Worm (Caenorhabditis elegans) whole organism, midembryonic: ENCODE data around the gene R02F2.4.
A peak's percentile ranks its signal among the peaks of the same experiment; 100 is the strongest.

ENCODE experiments used
- T22C8.4 ChIP-seq: fragments of 200-800 bp; sonication (Bioruptor generic); IDR thresholded peaks from 2 replicates; pipeline ENCODE4 v1.3.6; 2022; ENCODE audit warnings: missing genetic modification characterization, missing compliant biosample characterization
- cog-1 ChIP-seq: sonication (generic microtip); optimal IDR thresholded peaks from 2 replicates; lab custom pipeline; 2016; ENCODE audit warnings: missing genetic modification characterization, missing compliant biosample characterization
- flt-1 ChIP-seq: fragments of 200-800 bp; sonication (Bioruptor generic); IDR thresholded peaks from 2 replicates; pipeline ENCODE4 v1.3.6; 2022; ENCODE audit warnings: missing genetic modification characterization, missing compliant biosample characterization
- klf-2 ChIP-seq: fragments of 200-800 bp; sonication (Bioruptor generic); conservative IDR thresholded peaks from 2 replicates; pipeline ENCODE4 v1.3.6; 2022; ENCODE audit warnings: missing genetic modification reagents, missing genetic modification characterization, missing compliant biosample characterization
- med-1 ChIP-seq: sonication (generic microtip); optimal IDR thresholded peaks from 2 replicates; lab custom pipeline; 2017; ENCODE audit warnings: missing genetic modification characterization, mild to moderate bottlenecking, missing compliant biosample characterization, antibody characterized with exemption, missing genetic modification reagents; ENCODE audit not compliant: insufficient read depth
- ref-1 ChIP-seq: fragments of 200-800 bp; sonication (Bioruptor generic); conservative IDR thresholded peaks from 2 replicates; pipeline ENCODE4 v1.3.6; 2022; ENCODE audit warnings: missing genetic modification reagents, missing genetic modification characterization, missing compliant biosample characterization
- tab-1 ChIP-seq: fragments of 200-800 bp; sonication (Bioruptor generic); IDR thresholded peaks from 2 replicates; pipeline ENCODE4 v1.3.6; 2022; ENCODE audit warnings: missing genetic modification characterization, missing compliant biosample characterization
- ztf-23 ChIP-seq: fragments of 200-800 bp; sonication (Bioruptor generic); IDR thresholded peaks from 2 replicates; pipeline ENCODE4 v1.3.6; 2022; ENCODE audit warnings: missing genetic modification reagents, missing genetic modification characterization, missing compliant biosample characterization
- ztf-29 ChIP-seq: fragments of 200-800 bp; sonication (Bioruptor generic); IDR thresholded peaks from 2 replicates; pipeline ENCODE4 v1.3.6; 2022; ENCODE audit warnings: missing genetic modification reagents, missing genetic modification characterization, missing compliant biosample characterization

Gene R02F2.4

DNA sequence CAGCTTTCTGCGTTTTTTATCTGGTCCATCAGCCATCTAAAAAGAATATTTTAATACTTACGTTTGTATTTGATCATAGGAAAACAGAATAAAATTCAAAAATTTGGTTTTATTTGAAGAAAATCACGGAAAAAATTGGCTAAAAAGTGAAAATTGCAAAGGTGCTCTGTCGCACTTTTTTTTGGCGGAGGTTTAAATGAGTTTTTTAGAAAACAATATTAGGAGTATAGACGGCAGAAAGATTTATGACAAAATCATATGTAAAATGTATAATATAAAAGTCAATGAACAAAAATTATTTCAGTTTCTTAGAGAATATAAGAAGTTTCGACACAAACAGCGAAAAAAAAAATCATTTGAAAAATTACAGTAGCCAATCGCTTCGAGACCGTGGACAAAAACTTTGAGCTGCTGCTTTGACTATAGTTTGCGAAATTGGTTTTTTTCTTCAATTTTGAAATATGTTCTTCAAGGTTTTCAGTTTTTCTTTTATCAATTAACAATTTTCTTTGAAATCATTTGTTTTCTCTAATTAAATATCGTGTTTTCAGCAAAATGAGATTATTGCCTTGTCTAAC, at the start of gene R02F2.4, which contains the start of gene R02F2.7:
Gene R02F2.4 (plus strand): TSS at position 552 of the 578 bp plus-strand sequence.
Gene R02F2.7 (minus strand): TSS at position 36 of the 578 bp plus-strand sequence.
- TF ChIP-seq klf-2 (no peak), med-1 (GFP tag; lab: Kevin White, UChicago) (no peak), tab-1 (GFP tag; lab: Robert Waterston, UW) (no peak), T22C8.4 (GFP tag; lab: Robert Waterston, UW) (no peak), ref-1 (GFP tag; lab: Robert Waterston, UW) (no peak), ztf-23 (GFP tag; lab: Robert Waterston, UW) (no peak), flt-1 (no peak), ztf-29 (GFP tag; lab: Robert Waterston, UW) (no peak), cog-1 (tag; lab: Kevin White, UChicago) (no peak)

DNA sequence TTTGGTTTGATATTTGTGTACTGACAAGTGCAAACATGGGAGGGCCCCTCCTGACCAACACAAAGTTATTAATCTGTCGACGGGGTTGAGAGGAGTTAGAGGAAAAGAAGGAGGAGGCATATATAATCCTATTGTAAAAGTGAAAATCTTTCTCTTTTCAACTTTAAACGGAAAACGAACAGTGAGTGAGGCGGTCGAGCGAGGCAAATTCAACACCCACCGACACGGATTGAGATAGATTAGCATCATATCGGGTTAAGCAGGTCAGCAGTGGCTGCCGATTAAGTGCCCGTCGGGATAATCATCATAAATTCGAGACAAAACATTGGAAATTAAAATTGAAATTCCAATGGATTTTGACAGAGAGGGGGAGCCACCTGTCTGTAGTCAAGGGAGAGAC, 47.8 kb upstream of the R02F2.4 start:
- TF ChIP-seq ztf-29 (GFP tag; lab: Robert Waterston, UW) (no peak), cog-1 (tag; lab: Kevin White, UChicago) (no peak), tab-1 (GFP tag; lab: Robert Waterston, UW) (no peak), flt-1 (no peak), ztf-23 (GFP tag; lab: Robert Waterston, UW) (no peak), ref-1 (GFP tag; lab: Robert Waterston, UW) (no peak), med-1 (GFP tag; lab: Kevin White, UChicago) (no peak), klf-2 (no peak), T22C8.4 (GFP tag; lab: Robert Waterston, UW) (no peak)

- no peak for TF ChIP-seq flt-1
- TF ChIP-seq klf-2: no peak
- no peak for TF ChIP-seq med-1 (GFP tag; lab: Kevin White, UChicago)
- no peak for TF ChIP-seq ztf-23 (GFP tag; lab: Robert Waterston, UW)
- TF ChIP-seq ztf-29 (GFP tag; lab: Robert Waterston, UW): no peak
- TF ChIP-seq ref-1 (GFP tag; lab: Robert Waterston, UW): no peak
- TF ChIP-seq tab-1 (GFP tag; lab: Robert Waterston, UW): no peak
- TF ChIP-seq T22C8.4 (GFP tag; lab: Robert Waterston, UW): no peak
- no peak for TF ChIP-seq cog-1 (tag; lab: Kevin White, UChicago)
Measured at ce11 chrIII:5438064-5438463, 46.0 kb upstream of the R02F2.4 start.

ce11 chrIII:5440540-5440939, 43.5 kb upstream of the R02F2.4 start, which contains the start of gene W03A5.6:
W03A5.6 (minus strand) TSS chrIII:5440640.
- TF ChIP-seq cog-1 (tag; lab: Kevin White, UChicago) (no peak), tab-1 (GFP tag; lab: Robert Waterston, UW) (no peak), med-1 (GFP tag; lab: Kevin White, UChicago) (no peak), flt-1 (no peak), ref-1 (GFP tag; lab: Robert Waterston, UW) (no peak), T22C8.4 (GFP tag; lab: Robert Waterston, UW) (no peak)

- TF ChIP-seq T22C8.4 (GFP tag; lab: Robert Waterston, UW) (peak; percentile 37; the same call in 1 of the 2 replicates), ref-1 (GFP tag; lab: Robert Waterston, UW) (no peak), tab-1 (GFP tag; lab: Robert Waterston, UW) (no peak), cog-1 (tag; lab: Kevin White, UChicago) (peak; percentile 38)
Measured at ce11 chrIII:5442711-5443253, 41.3 kb upstream of the R02F2.4 start, which contains the start of the genes T24G10.2 and disl-2. T24G10.2 (minus strand) TSS chrIII:5442761. disl-2 (plus strand) TSS chrIII:5443167.

DNA sequence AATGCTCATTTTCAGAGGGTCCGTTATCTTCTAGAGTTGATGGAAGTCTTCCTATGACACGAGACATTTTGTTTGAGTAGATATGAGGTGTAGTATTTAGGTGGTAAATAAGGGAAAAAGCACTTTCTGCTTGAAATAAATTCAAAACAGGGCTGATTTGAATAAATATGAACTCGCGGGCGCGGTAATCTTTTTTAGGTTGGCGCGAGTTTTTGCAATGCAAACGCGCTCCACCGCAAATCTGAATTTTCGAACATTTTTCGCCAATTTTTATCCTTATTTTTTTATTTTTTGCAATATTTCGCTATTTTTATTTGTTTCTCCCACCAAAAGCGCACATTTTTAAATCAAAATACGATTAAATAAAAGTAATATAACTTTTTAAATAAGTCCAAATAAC, 35.9 kb upstream of the R02F2.4 start, which contains the start of gene skpt-1:
Gene skpt-1 (minus strand): TSS at position 219 of the 400 bp plus-strand sequence.
- TF ChIP-seq T22C8.4 (GFP tag; lab: Robert Waterston, UW) (no peak), cog-1 (tag; lab: Kevin White, UChicago) (no peak)

DNA sequence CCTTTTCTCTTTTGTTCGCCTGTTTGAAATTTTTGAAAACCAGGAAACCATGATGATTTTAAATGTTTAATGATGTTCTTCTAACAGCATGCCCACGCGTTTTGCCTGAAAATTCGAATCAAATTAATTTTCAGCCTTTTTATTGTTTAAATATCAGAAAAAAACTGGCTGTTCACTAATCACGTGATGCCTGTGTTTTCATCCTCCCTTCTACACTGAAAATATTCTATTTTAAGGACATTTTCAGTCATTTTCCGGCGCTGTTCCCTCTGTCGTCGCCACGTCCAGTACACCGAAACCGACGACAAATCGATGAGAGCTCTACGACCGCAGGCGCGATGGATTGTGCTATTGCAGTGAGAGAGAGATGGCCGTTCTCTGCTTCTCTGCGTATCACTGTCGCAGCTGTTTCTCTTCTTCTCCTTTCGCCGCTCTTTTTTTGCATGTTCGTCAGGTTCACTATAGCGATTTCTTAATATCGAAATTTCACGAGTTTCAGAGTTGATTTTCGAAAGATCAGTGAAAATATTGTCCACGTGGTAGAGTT, 34.3 kb upstream of the R02F2.4 start, which contains the start of gene F48E8.8:
Gene F48E8.8 (minus strand): TSS at position 51 of the 547 bp plus-strand sequence.
- TF ChIP-seq flt-1: no peak
- no peak for TF ChIP-seq ztf-23 (GFP tag; lab: Robert Waterston, UW)
- no peak for TF ChIP-seq ztf-29 (GFP tag; lab: Robert Waterston, UW)
- TF ChIP-seq T22C8.4 (GFP tag; lab: Robert Waterston, UW): peak; percentile 56

DNA sequence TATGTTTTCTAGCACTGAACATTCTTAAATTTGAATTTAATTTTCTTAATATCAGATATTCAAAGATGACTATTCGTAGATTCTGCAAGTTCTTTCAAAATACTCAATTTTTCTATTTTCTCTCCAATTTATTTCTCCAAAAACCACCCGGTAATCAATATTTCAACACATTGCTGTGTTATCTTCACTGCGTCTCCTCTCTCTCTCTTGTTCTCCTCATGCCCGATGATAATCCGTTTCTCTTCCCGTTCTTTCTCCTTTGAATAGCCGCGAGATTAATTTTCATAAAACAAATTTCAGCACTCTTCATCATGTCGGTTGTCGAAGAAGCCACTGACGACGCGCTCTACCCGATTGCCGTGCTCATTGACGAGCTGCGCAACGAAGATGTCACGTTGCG, 33.7 kb upstream of the R02F2.4 start, which contains the start of gene paa-1:
Gene paa-1 (plus strand): TSS at position 301 of the 400 bp plus-strand sequence.
- no peak for TF ChIP-seq cog-1 (tag; lab: Kevin White, UChicago)
- TF ChIP-seq tab-1 (GFP tag; lab: Robert Waterston, UW): no peak
- no peak for TF ChIP-seq klf-2
- no peak for TF ChIP-seq ztf-23 (GFP tag; lab: Robert Waterston, UW)
- no peak for TF ChIP-seq ref-1 (GFP tag; lab: Robert Waterston, UW)
- TF ChIP-seq flt-1: no peak
- TF ChIP-seq T22C8.4 (GFP tag; lab: Robert Waterston, UW): no peak

ce11 chrIII:5453290-5453689, 30.8 kb upstream of the R02F2.4 start, which contains the start of gene F48E8.4:
F48E8.4 (plus strand) TSS chrIII:5453590.
- TF ChIP-seq ztf-29 (GFP tag; lab: Robert Waterston, UW) (no peak), ref-1 (GFP tag; lab: Robert Waterston, UW) (no peak), T22C8.4 (GFP tag; lab: Robert Waterston, UW) (no peak), cog-1 (tag; lab: Kevin White, UChicago) (no peak), flt-1 (no peak), klf-2 (no peak), med-1 (GFP tag; lab: Kevin White, UChicago) (no peak)
